Fruit fly (Drosophila melanogaster) whole organism, embryonic: ENCODE data around the gene CG7943.

Experiments
- Aef1 ChIP-seq: fragments of 200-800 bp; sonication (Bioruptor generic); IDR thresholded peaks from 3 replicates; pipeline ENCODE4 v1.3.6; 2022; ENCODE audit warnings: missing biosample characterization, missing genetic modification characterization
- Atf-2 ChIP-seq: fragments of 200-800 bp; sonication (Bioruptor generic); optimal IDR thresholded peaks from 2 replicates; lab custom pipeline; 2016; ENCODE audit warnings: missing biosample characterization, missing genetic modification characterization
- CG10565 ChIP-seq: fragments of 200-800 bp; sonication (Bioruptor generic); optimal IDR thresholded peaks from 3 replicates; lab custom pipeline; 2016; ENCODE audit warnings: missing biosample characterization, mild to moderate bottlenecking, missing genetic modification characterization
- CG12071 ChIP-seq: fragments of 200-800 bp; sonication (Bioruptor generic); optimal IDR thresholded peaks from 3 replicates; lab custom pipeline; 2018; ENCODE audit warnings: missing biosample characterization, mild to moderate bottlenecking, missing genetic modification characterization
- CG13296 ChIP-seq: fragments of 200-800 bp; sonication (Bioruptor generic); optimal IDR thresholded peaks from 3 replicates; lab custom pipeline; 2018; ENCODE audit warnings: missing biosample characterization, mild to moderate bottlenecking, missing genetic modification characterization
- CG14014 ChIP-seq: fragments of 200-800 bp; sonication (Bioruptor generic); IDR thresholded peaks from 2 replicates; pipeline ENCODE4 v1.3.6; 2022; ENCODE audit warnings: missing biosample characterization, missing genetic modification characterization
- CG15073 ChIP-seq: fragments of 200-800 bp; sonication (Bioruptor generic); optimal IDR thresholded peaks from 2 replicates; lab custom pipeline; 2016; ENCODE audit warnings: missing biosample characterization, missing genetic modification characterization
- CG1529 ChIP-seq: fragments of 200-800 bp; sonication (Bioruptor generic); optimal IDR thresholded peaks from 3 replicates; lab custom pipeline; 2018; ENCODE audit warnings: missing biosample characterization, missing genetic modification characterization
- CG16863 ChIP-seq: fragments of 200-800 bp; sonication (Bioruptor generic); optimal IDR thresholded peaks from 3 replicates; lab custom pipeline; 2016; ENCODE audit warnings: missing biosample characterization, missing genetic modification characterization
- CG17186 ChIP-seq: fragments of 200-800 bp; sonication (Bioruptor generic); optimal IDR thresholded peaks from 3 replicates; lab custom pipeline; 2017; ENCODE audit warnings: missing biosample characterization, missing genetic modification reagents, missing genetic modification characterization
- CG4404 ChIP-seq: fragments of 200-800 bp; sonication (Bioruptor generic); IDR thresholded peaks from 2 replicates; pipeline ENCODE4 v1.3.6; 2022; ENCODE audit warnings: missing biosample characterization, missing genetic modification characterization
- CG4707 ChIP-seq: fragments of 200-800 bp; sonication (Bioruptor generic); optimal IDR thresholded peaks from 2 replicates; lab custom pipeline; 2018; ENCODE audit warnings: missing biosample characterization, mild to moderate bottlenecking, missing genetic modification characterization, moderate library complexity
- CG6254 ChIP-seq: fragments of 200-800 bp; sonication (Bioruptor generic); optimal IDR thresholded peaks from 3 replicates; lab custom pipeline; 2017; ENCODE audit warnings: mild to moderate bottlenecking, missing biosample characterization, missing genetic modification reagents, missing genetic modification characterization
- CG6272 ChIP-seq: fragments of 200-800 bp; sonication (Bioruptor generic); IDR thresholded peaks from 2 replicates; pipeline ENCODE4 v1.3.6; 2022; ENCODE audit warnings: missing biosample characterization, missing genetic modification characterization
- CG6813 ChIP-seq: fragments of 200-800 bp; sonication (Bioruptor generic); optimal IDR thresholded peaks from 2 replicates; lab custom pipeline; 2017; ENCODE audit warnings: missing biosample characterization, missing genetic modification characterization, mild to moderate bottlenecking, moderate library complexity, missing genetic modification reagents
- CG7556 ChIP-seq: fragments of 200-800 bp; sonication (Bioruptor generic); optimal IDR thresholded peaks from 2 replicates; lab custom pipeline; 2017; ENCODE audit warnings: missing biosample characterization, mild to moderate bottlenecking, missing genetic modification characterization
- Drgx ChIP-seq: fragments of 200-800 bp; sonication (Bioruptor generic); IDR thresholded peaks from 2 replicates; pipeline ENCODE4 v1.3.6; 2022; ENCODE audit warnings: missing biosample characterization, missing genetic modification characterization
- E2f2 ChIP-seq: fragments of 200-800 bp; sonication (Bioruptor generic); IDR thresholded peaks from 2 replicates; pipeline ENCODE4 v1.3.6; 2022; ENCODE audit warnings: missing biosample characterization, missing genetic modification characterization
- Ets97D ChIP-seq: fragments of 200-800 bp; sonication (Bioruptor generic); optimal IDR thresholded peaks from 3 replicates; lab custom pipeline; 2016; ENCODE audit warnings: missing biosample characterization, missing genetic modification characterization
- HmgZ ChIP-seq: fragments of 200-800 bp; sonication (Bioruptor generic); optimal IDR thresholded peaks from 2 replicates; lab custom pipeline; 2018; ENCODE audit warnings: missing biosample characterization, mild to moderate bottlenecking, missing genetic modification characterization
- Hmr ChIP-seq: fragments of 200-800 bp; sonication (Bioruptor generic); optimal IDR thresholded peaks from 3 replicates; lab custom pipeline; 2017; ENCODE audit warnings: mild to moderate bottlenecking, missing biosample characterization, missing genetic modification reagents, missing genetic modification characterization
- MESR4 ChIP-seq: fragments of 200-800 bp; sonication (Bioruptor generic); optimal IDR thresholded peaks from 2 replicates; lab custom pipeline; 2018; ENCODE audit warnings: missing biosample characterization, mild to moderate bottlenecking, missing genetic modification characterization, moderate library complexity
- NC2α ChIP-seq: fragments of 200-800 bp; sonication (Bioruptor generic); optimal IDR thresholded peaks from 2 replicates; lab custom pipeline; 2016; ENCODE audit warnings: missing biosample characterization, missing genetic modification characterization
- NfI ChIP-seq: fragments of 200-800 bp; sonication (Bioruptor generic); optimal IDR thresholded peaks from 3 replicates; lab custom pipeline; 2018; ENCODE audit warnings: missing biosample characterization, mild to moderate bottlenecking, missing genetic modification characterization, moderate library complexity
- Optix ChIP-seq: fragments of 200-800 bp; sonication (Bioruptor generic); IDR thresholded peaks from 3 replicates; pipeline ENCODE4 v1.3.6; 2022; ENCODE audit warnings: missing biosample characterization, missing genetic modification characterization
- Pdp1 ChIP-seq, 2 experiments: fragments of 200-800 bp; sonication (Bioruptor generic); optimal IDR thresholded peaks; 3 replicates each; lab custom pipeline; 2016; ENCODE audit warnings: missing biosample characterization in 2 of 2, missing genetic modification characterization in 2 of 2, mild to moderate bottlenecking in 1 of 2, moderate library complexity in 1 of 2
- Taf1 ChIP-seq: fragments of 200-800 bp; sonication (Bioruptor generic); IDR thresholded peaks from 2 replicates; pipeline ENCODE4 v1.3.6; 2022; ENCODE audit warnings: missing biosample characterization, missing genetic modification characterization
- Usf ChIP-seq: fragments of 200-800 bp; sonication (Bioruptor generic); optimal IDR thresholded peaks from 2 replicates; lab custom pipeline; 2017; ENCODE audit warnings: missing genotype, missing biosample characterization, missing genetic modification characterization
- ato ChIP-seq: fragments of 200-800 bp; sonication (Bioruptor generic); IDR thresholded peaks from 2 replicates; pipeline ENCODE4 v1.3.6; 2022; ENCODE audit warnings: missing biosample characterization, missing genetic modification characterization; ENCODE audit not compliant: partially characterized antibody
- bigmax ChIP-seq: fragments of 200-800 bp; sonication (Bioruptor generic); optimal IDR thresholded peaks from 2 replicates; lab custom pipeline; 2018; ENCODE audit warnings: missing biosample characterization, mild to moderate bottlenecking, missing genetic modification characterization
- cad ChIP-seq: fragments of >200 bp; optimal IDR thresholded peaks from 2 replicates; lab custom pipeline; 2017; ENCODE audit warnings: missing biosample characterization, missing genetic modification characterization
- chif ChIP-seq, 2 experiments: fragments of 200-800 bp; sonication (Bioruptor generic); optimal IDR thresholded peaks; 3 replicates each; lab custom pipeline; 2016; ENCODE audit warnings: missing biosample characterization in 2 of 2, missing genetic modification characterization in 2 of 2
- corto ChIP-seq: fragments of 200-800 bp; sonication (Bioruptor generic); optimal IDR thresholded peaks from 2 replicates; lab custom pipeline; 2016; ENCODE audit warnings: missing biosample characterization, mild to moderate bottlenecking, missing genetic modification characterization, moderate library complexity
- crol ChIP-seq: fragments of 200-800 bp; sonication (Bioruptor generic); IDR thresholded peaks from 2 replicates; pipeline ENCODE4 v1.3.6; 2022; ENCODE audit warnings: missing biosample characterization, missing genetic modification characterization
- crp ChIP-seq, 2 experiments: fragments of 200-800 bp; sonication (Bioruptor generic); optimal IDR thresholded peaks; 2 replicates in 1 of 2; 3 replicates in 1 of 2; lab custom pipeline; 2017; ENCODE audit warnings: missing biosample characterization in 2 of 2, missing genetic modification characterization in 2 of 2, mild to moderate bottlenecking in 1 of 2, moderate library complexity in 1 of 2
- cwo ChIP-seq: fragments of 200-800 bp; sonication (Bioruptor generic); optimal IDR thresholded peaks from 3 replicates; lab custom pipeline; 2017; ENCODE audit warnings: missing biosample characterization, missing genetic modification characterization, mild to moderate bottlenecking, moderate library complexity, missing genetic modification reagents
- danr ChIP-seq: fragments of 200-800 bp; sonication (Bioruptor generic); IDR thresholded peaks from 2 replicates; pipeline ENCODE4 v1.3.6; 2022; ENCODE audit warnings: missing biosample characterization, missing genetic modification characterization
- gcm2 ChIP-seq: fragments of 200-800 bp; sonication (Bioruptor generic); optimal IDR thresholded peaks from 2 replicates; lab custom pipeline; 2016; ENCODE audit warnings: missing biosample characterization, missing genetic modification characterization
- lab ChIP-seq: fragments of 200-800 bp; sonication (Bioruptor generic); optimal IDR thresholded peaks from 3 replicates; lab custom pipeline; 2017; ENCODE audit warnings: missing biosample characterization, missing genetic modification characterization, mild to moderate bottlenecking, moderate library complexity, missing genetic modification reagents
- nerfin-1 ChIP-seq: fragments of 200-800 bp; sonication (Bioruptor generic); optimal IDR thresholded peaks from 3 replicates; lab custom pipeline; 2019; ENCODE audit warnings: missing biosample characterization, mild to moderate bottlenecking, missing genetic modification characterization, moderate library complexity
- org-1 ChIP-seq: fragments of 200-800 bp; sonication (Bioruptor generic); optimal IDR thresholded peaks from 2 replicates; lab custom pipeline; 2017; ENCODE audit warnings: missing biosample characterization, missing genetic modification characterization
- peb ChIP-seq: fragments of 200-800 bp; sonication (Bioruptor generic); IDR thresholded peaks from 2 replicates; pipeline ENCODE4 v1.3.6; 2022; ENCODE audit warnings: missing biosample characterization, missing genetic modification characterization
- pfk ChIP-seq: fragments of 200-800 bp; sonication (Bioruptor generic); optimal IDR thresholded peaks from 2 replicates; lab custom pipeline; 2018; ENCODE audit warnings: missing biosample characterization, mild to moderate bottlenecking, missing genetic modification characterization, moderate library complexity
- phol ChIP-seq: fragments of 200-800 bp; sonication (Bioruptor generic); optimal IDR thresholded peaks from 3 replicates; lab custom pipeline; 2018; ENCODE audit warnings: missing biosample characterization, mild to moderate bottlenecking, missing genetic modification characterization, moderate library complexity
- slbo ChIP-seq: fragments of 200-800 bp; sonication (Bioruptor generic); IDR thresholded peaks from 2 replicates; pipeline ENCODE4 v1.3.6; 2022; ENCODE audit warnings: missing biosample characterization, missing genetic modification characterization
- sna ChIP-seq: fragments of 200-800 bp; sonication (Bioruptor generic); IDR thresholded peaks from 2 replicates; pipeline ENCODE4 v1.3.6; 2022; ENCODE audit warnings: missing biosample characterization, missing genetic modification characterization; ENCODE audit not compliant: partially characterized antibody
- ssp ChIP-seq: fragments of 200-800 bp; sonication (Bioruptor generic); IDR thresholded peaks from 2 replicates; pipeline ENCODE4 v1.3.6; 2022; ENCODE audit warnings: missing biosample characterization, missing genetic modification characterization
- toy ChIP-seq: fragments of 200-800 bp; sonication (Bioruptor generic); IDR thresholded peaks from 2 replicates; pipeline ENCODE4 v1.3.6; 2022; ENCODE audit warnings: missing biosample characterization, missing genetic modification characterization
- wek ChIP-seq: fragments of 200-800 bp; sonication (Bioruptor generic); optimal IDR thresholded peaks from 3 replicates; lab custom pipeline; 2018; ENCODE audit warnings: missing biosample characterization, mild to moderate bottlenecking, missing genetic modification characterization, moderate library complexity

The CG7943 gene

dm6 chr3R:30058057-30058868 is 12.0 kb downstream of the CG7943 start, which contains the start of gene sima (continued):
- no peak for TF ChIP-seq CG6254
- TF ChIP-seq pfk (GFP tag; lab: Kevin White, UChicago), result peak; percentile 9
- no peak for TF ChIP-seq ato (GFP tag; lab: Robert Waterston, UW)
- TF ChIP-seq CG4404 (GFP tag; lab: Robert Waterston, UW), result no peak
- TF ChIP-seq wek (GFP tag; lab: Kevin White, UChicago), result no peak
- TF ChIP-seq NC2α (GFP tag; lab: Kevin White, UChicago), result no peak
- TF ChIP-seq Aef1, result no peak
- TF ChIP-seq Taf1 (GFP tag; lab: Robert Waterston, UW), result 0 out of 2 replicates have a peak, but pooled peaks have one; percentile 33
- peak; percentile 16 to 61 for TF ChIP-seq Pdp1 (GFP tag; optimal IDR thresholded peaks at IDR 0.05; lab: Kevin White, UChicago)
- TF ChIP-seq CG10565 (GFP tag; lab: Kevin White, UChicago), result no peak
- TF ChIP-seq slbo (GFP tag; lab: Robert Waterston, UW), result peak; percentile 77
- TF ChIP-seq crp (GFP tag; optimal IDR thresholded peaks at IDR 0.05; lab: Kevin White, UChicago), result peak in 1 of 2 experiments; percentile 64
- TF ChIP-seq Usf (GFP tag; lab: Kevin White, UChicago), result no peak
- peak; percentile 37 for TF ChIP-seq lab (GFP tag; lab: Kevin White, UChicago)
- peak; percentile 36 for TF ChIP-seq CG13296 (GFP tag; lab: Kevin White, UChicago)
- TF ChIP-seq CG6272 (GFP tag; lab: Robert Waterston, UW), result no peak
- TF ChIP-seq CG17186 (GFP tag; lab: Kevin White, UChicago), result no peak
- no peak for TF ChIP-seq Optix (GFP tag; lab: Robert Waterston, UW)
- TF ChIP-seq CG4707 (GFP tag; lab: Kevin White, UChicago), result no peak
- no peak for TF ChIP-seq danr (GFP tag; lab: Robert Waterston, UW)
- peak; percentile 61 for TF ChIP-seq HmgZ (tag; lab: Kevin White, UChicago)
- TF ChIP-seq chif (GFP tag; optimal IDR thresholded peaks at IDR 0.05; lab: Kevin White, UChicago), result peak; percentile 4 to 18
- peak; percentile 43 for TF ChIP-seq cwo
- no peak for TF ChIP-seq CG6813 (GFP tag; lab: Kevin White, UChicago)
- TF ChIP-seq CG16863 (GFP tag; lab: Kevin White, UChicago), result peak; percentile 23
- TF ChIP-seq CG15073 (GFP tag; lab: Kevin White, UChicago), result no peak
- TF ChIP-seq gcm2 (GFP tag; lab: Kevin White, UChicago), result no peak
- TF ChIP-seq crol (GFP tag; lab: Robert Waterston, UW), result no peak
- no peak for TF ChIP-seq sna (GFP tag; lab: Robert Waterston, UW)
- TF ChIP-seq MESR4 (GFP tag; lab: Kevin White, UChicago), result peak; percentile 65
- peak; percentile 1 for TF ChIP-seq CG12071 (GFP tag; lab: Kevin White, UChicago)
- peak; percentile 39 for TF ChIP-seq Hmr
- TF ChIP-seq CG14014, result 0 out of 2 replicates have a peak, but pooled peaks have one; percentile 31
- peak; percentile 37 for TF ChIP-seq phol (tag; lab: Kevin White, UChicago)
- TF ChIP-seq nerfin-1 (tag; lab: Kevin White, UChicago), result peak; percentile 16
- TF ChIP-seq bigmax (GFP tag; lab: Kevin White, UChicago), result no peak
- no peak for TF ChIP-seq cad (GFP tag; lab: Kevin White, UChicago)
- TF ChIP-seq ssp, result peak; percentile 39
- TF ChIP-seq toy (GFP tag; lab: Robert Waterston, UW), result no peak
- TF ChIP-seq CG7556, result no peak
- no peak for TF ChIP-seq NfI (GFP tag; lab: Kevin White, UChicago)
- TF ChIP-seq CG1529 (GFP tag; lab: Kevin White, UChicago), result no peak
- TF ChIP-seq Ets97D (GFP tag; lab: Kevin White, UChicago), result peak; percentile 69
- TF ChIP-seq Drgx (GFP tag; lab: Robert Waterston, UW), result peak; percentile 41; the same call in 1 of the 2 replicates
- no peak for TF ChIP-seq Atf-2
- peak; percentile 28; the same call in 1 of the 2 replicates for TF ChIP-seq E2f2 (GFP tag; lab: Robert Waterston, UW)
- no peak for TF ChIP-seq org-1 (GFP tag; lab: Kevin White, UChicago)
- no peak for TF ChIP-seq corto (GFP tag; lab: Kevin White, UChicago)
- no peak for TF ChIP-seq peb (GFP tag; lab: Robert Waterston, UW)
